Worm (Caenorhabditis elegans): ENCODE data around the gene C34E10.9.

DNA sequence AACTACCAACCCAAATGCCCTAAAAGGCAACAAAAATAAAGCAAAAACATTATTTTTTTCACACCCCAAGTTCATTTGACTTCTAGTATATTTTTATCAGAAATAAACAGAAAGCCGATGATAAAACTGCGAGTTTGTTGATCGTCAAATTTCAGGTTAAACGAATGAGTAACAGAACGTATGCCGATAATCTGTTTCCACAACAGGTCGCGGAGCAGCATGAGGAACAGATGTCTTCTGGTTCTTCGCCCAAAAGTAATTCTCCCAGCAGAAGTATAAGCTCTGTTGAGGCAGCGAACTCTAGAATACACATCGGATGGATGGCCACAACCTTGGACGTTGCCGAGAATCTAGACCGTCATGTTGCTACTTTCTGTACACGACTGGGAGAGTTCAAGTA is 32.8 kb downstream of the C34E10.9 start, which contains the start of gene prmt-5:
- no peak for TF ChIP-seq cog-1 (tag; optimal IDR thresholded peaks at IDR 0.05)
- no peak for TF ChIP-seq T22C8.4 (GFP tag; IDR thresholded peaks at IDR 0.05)
- no peak for TF ChIP-seq ztf-29 (GFP tag; IDR thresholded peaks at IDR 0.05)
- no peak for TF ChIP-seq flt-1 (GFP tag; IDR thresholded peaks at IDR 0.05)
- no peak for TF ChIP-seq med-1 (GFP tag; optimal IDR thresholded peaks at IDR 0.05; ENCODE audit: insufficient read depth)

Measured in whole organism, midembryonic.